Worm (Caenorhabditis elegans): ENCODE measurements around the gene R07B7.9.

Gene R07B7.9

ce11 chrV:12084216-12084615 lies 4.0 kb upstream of the R07B7.9 start, which contains the start of gene R07B7.8:
TSS of gene R07B7.8 (minus strand) at chrV:12084316.
- TF ChIP-seq ceh-28 (tag; optimal IDR thresholded peaks at IDR 0.05), result peak; percentile 69
- no peak for TF ChIP-seq nhr-23 (tag; optimal IDR thresholded peaks at IDR 0.05)
- TF ChIP-seq elt-2 (tag; optimal IDR thresholded peaks at IDR 0.05), result peak; percentile 36

ce11 chrV:12082932-12083331 lies 2.8 kb upstream of the R07B7.9 start, which contains the start of gene R07B7.10:
TSS of gene R07B7.10 (plus strand) at chrV:12083216.
- peak; percentile 32 for TF ChIP-seq pha-4 (tag; optimal IDR thresholded peaks at IDR 0.05)
- no peak for TF ChIP-seq unc-39 (tag; optimal IDR thresholded peaks at IDR 0.05)

- TF ChIP-seq ZK546.5 (tag; optimal IDR thresholded peaks at IDR 0.05) (no peak), nhr-77 (tag; optimal IDR thresholded peaks at IDR 0.05) (no peak), sea-2 (GFP tag; optimal IDR thresholded peaks at IDR 0.05) (no peak), mdl-1 (tag; optimal IDR thresholded peaks at IDR 0.05) (no peak), elt-2 (tag; optimal IDR thresholded peaks at IDR 0.05) (peak; percentile 68), pqm-1 (tag; optimal IDR thresholded peaks at IDR 0.05) (peak; percentile 75), hmg-11 (tag; optimal IDR thresholded peaks at IDR 0.05) (no peak), daf-12 (tag; optimal IDR thresholded peaks at IDR 0.05) (no peak), pha-4 (tag; optimal IDR thresholded peaks at IDR 0.05) (peak; percentile 57), egl-27 (tag; optimal IDR thresholded peaks at IDR 0.05) (no peak), ceh-82 (tag; optimal IDR thresholded peaks at IDR 0.05) (no peak)
These were observed 4.2 kb downstream of the R07B7.9 start for ce11 chrV:12075983-12076382.

ce11 chrV:12074886-12075285 lies 5.3 kb downstream of the R07B7.9 start, which contains the start of gene R07B7.6:
TSS of gene R07B7.6 (minus strand) at chrV:12074986.
- no peak for TF ChIP-seq ZK546.5 (tag; optimal IDR thresholded peaks at IDR 0.05)
- no peak for TF ChIP-seq tbx-2 (tag; optimal IDR thresholded peaks at IDR 0.05)
- no peak for TF ChIP-seq mml-1 (tag; optimal IDR thresholded peaks at IDR 0.05)
- TF ChIP-seq jun-1 (tag; optimal IDR thresholded peaks at IDR 0.05), result no peak
- no peak for TF ChIP-seq elt-3 (tag; optimal IDR thresholded peaks at IDR 0.05)
- no peak for TF ChIP-seq aly-2 (tag; optimal IDR thresholded peaks at IDR 0.05)
- TF ChIP-seq zag-1 (tag; optimal IDR thresholded peaks at IDR 0.05), result no peak
- TF ChIP-seq ceh-82 (tag; optimal IDR thresholded peaks at IDR 0.05), result no peak
- TF ChIP-seq elt-2 (tag; optimal IDR thresholded peaks at IDR 0.05), result no peak
- no peak for TF ChIP-seq sea-2 (GFP tag; optimal IDR thresholded peaks at IDR 0.05)
- no peak for TF ChIP-seq pha-4 (tag; optimal IDR thresholded peaks at IDR 0.05)
- no peak for TF ChIP-seq nhr-67 (tag; optimal IDR thresholded peaks at IDR 0.05)
- no peak for TF ChIP-seq nfya-1 (tag; optimal IDR thresholded peaks at IDR 0.05; ENCODE audit: insufficient read depth)
- TF ChIP-seq ztf-11 (tag; optimal IDR thresholded peaks at IDR 0.05), result no peak

ce11 chrV:12071483-12071882 lies 8.7 kb downstream of the R07B7.9 start:
- TF ChIP-seq elt-1 (tag; optimal IDR thresholded peaks at IDR 0.05), result peak; percentile 55
- no peak for TF ChIP-seq lsy-12 (tag; optimal IDR thresholded peaks at IDR 0.05)
- no peak for TF ChIP-seq hmg-11 (tag; optimal IDR thresholded peaks at IDR 0.05)
- TF ChIP-seq tbx-2 (tag; optimal IDR thresholded peaks at IDR 0.05), result no peak
- TF ChIP-seq nhr-23 (tag; optimal IDR thresholded peaks at IDR 0.05), result peak; percentile 22
- no peak for TF ChIP-seq eor-1 (tag; optimal IDR thresholded peaks at IDR 0.05)
- TF ChIP-seq nhr-77 (tag; optimal IDR thresholded peaks at IDR 0.05), result no peak
- TF ChIP-seq aly-2 (tag; optimal IDR thresholded peaks at IDR 0.05), result no peak
- no peak for TF ChIP-seq fkh-10 (GFP tag; optimal IDR thresholded peaks at IDR 0.05)
- TF ChIP-seq nhr-76 (tag; optimal IDR thresholded peaks at IDR 0.05), result no peak
- TF ChIP-seq elt-3 (tag; optimal IDR thresholded peaks at IDR 0.05), result peak in 2 of 3 experiments; percentile 12 to 27
- no peak for TF ChIP-seq ztf-4 (tag; optimal IDR thresholded peaks at IDR 0.05)
- no peak for TF ChIP-seq nhr-67 (tag; optimal IDR thresholded peaks at IDR 0.05)
- no peak for TF ChIP-seq snpc-4 (tag; optimal IDR thresholded peaks at IDR 0.05)
- TF ChIP-seq sea-2 (GFP tag; optimal IDR thresholded peaks at IDR 0.05), result no peak
- TF ChIP-seq zag-1 (tag; optimal IDR thresholded peaks at IDR 0.05), result no peak
- TF ChIP-seq lin-15B (tag; optimal IDR thresholded peaks at IDR 0.05), result no peak
- TF ChIP-seq egl-27 (tag; optimal IDR thresholded peaks at IDR 0.05), result no peak
- no peak for TF ChIP-seq elt-2 (tag; optimal IDR thresholded peaks at IDR 0.05)
- TF ChIP-seq mdl-1 (tag; optimal IDR thresholded peaks at IDR 0.05), result peak; percentile 1
- no peak for TF ChIP-seq pqm-1 (tag; optimal IDR thresholded peaks at IDR 0.05)
- TF ChIP-seq ZK546.5 (tag; optimal IDR thresholded peaks at IDR 0.05), result no peak
- no peak for TF ChIP-seq lin-39 (tag; optimal IDR thresholded peaks at IDR 0.05)
- TF ChIP-seq daf-12 (tag; optimal IDR thresholded peaks at IDR 0.05), result no peak
- TF ChIP-seq ztf-11 (tag; optimal IDR thresholded peaks at IDR 0.05), result no peak
- no peak for TF ChIP-seq fkh-2 (tag; optimal IDR thresholded peaks at IDR 0.05)
- TF ChIP-seq nhr-43 (tag; optimal IDR thresholded peaks at IDR 0.05; ENCODE audit: poor library complexity, severe bottlenecking), result peak; percentile 58
- TF ChIP-seq nhr-25 (tag; optimal IDR thresholded peaks at IDR 0.05), result peak; percentile 85
- no peak for TF ChIP-seq ceh-82 (tag; optimal IDR thresholded peaks at IDR 0.05)
